Worm (Caenorhabditis elegans) whole organism, L3 larva: ENCODE data around the gene acox-1.5.

Experiments used
- R02D3.7 ChIP-seq: fragments of 150-350 bp; optimal IDR thresholded peaks from 2 replicates; lab custom pipeline; 2014; ENCODE audit warnings: missing biosample characterization, missing genetic modification characterization
- ama-1 ChIP-seq: fragments of 150-350 bp; optimal IDR thresholded peaks from 2 replicates; lab custom pipeline; 2018
- ceh-16 ChIP-seq: sonication (generic microtip); optimal IDR thresholded peaks from 2 replicates; lab custom pipeline; 2017; ENCODE audit warnings: missing biosample characterization, missing genetic modification characterization
- ceh-28 ChIP-seq: fragments of 150-350 bp; optimal IDR thresholded peaks from 2 replicates; lab custom pipeline; 2014; ENCODE audit warnings: missing biosample characterization, missing genetic modification reagents, missing genetic modification characterization
- ceh-82 ChIP-seq: fragments of 150-350 bp; optimal IDR thresholded peaks from 2 replicates; lab custom pipeline; 2014; ENCODE audit warnings: missing biosample characterization, missing genetic modification characterization
- ceh-9 ChIP-seq: sonication (generic microtip); optimal IDR thresholded peaks from 2 replicates; lab custom pipeline; 2018; ENCODE audit warnings: missing biosample characterization, missing genetic modification characterization
- daf-12 ChIP-seq: fragments of 150-350 bp; optimal IDR thresholded peaks from 2 replicates; lab custom pipeline; 2014; ENCODE audit warnings: missing biosample characterization, missing genetic modification reagents, missing genetic modification characterization
- egl-27 ChIP-seq: sonication (generic microtip); optimal IDR thresholded peaks from 4 replicates; lab custom pipeline; 2017; ENCODE audit warnings: missing biosample characterization, missing genetic modification reagents, missing genetic modification characterization
- elt-2 ChIP-seq: sonication (generic microtip); optimal IDR thresholded peaks from 2 replicates; lab custom pipeline; 2016; ENCODE audit warnings: missing genetic modification reagents, mild to moderate bottlenecking, missing genetic modification characterization, missing compliant biosample characterization
- eor-1 ChIP-seq, 2 experiments: fragments of 150-350 bp; optimal IDR thresholded peaks; 2 replicates each; lab custom pipeline; 2014 to 2018; ENCODE audit warnings: missing biosample characterization in 2 of 2, missing genetic modification characterization in 2 of 2
- fkh-10 ChIP-seq: sonication (generic microtip); optimal IDR thresholded peaks from 2 replicates; lab custom pipeline; 2017; ENCODE audit warnings: missing biosample characterization, missing genetic modification reagents, missing genetic modification characterization
- fkh-2 ChIP-seq: fragments of 150-350 bp; optimal IDR thresholded peaks from 2 replicates; lab custom pipeline; 2014; ENCODE audit warnings: missing biosample characterization, missing genetic modification reagents, missing genetic modification characterization
- fos-1 ChIP-seq: fragments of 150-350 bp; optimal IDR thresholded peaks from 2 replicates; lab custom pipeline; 2014; ENCODE audit warnings: missing biosample characterization, missing genetic modification characterization
- hmg-11 ChIP-seq: sonication (generic microtip); optimal IDR thresholded peaks from 2 replicates; lab custom pipeline; 2016; ENCODE audit warnings: missing genetic modification characterization, missing compliant biosample characterization
- jun-1 ChIP-seq: fragments of 150-350 bp; optimal IDR thresholded peaks from 2 replicates; lab custom pipeline; 2014; ENCODE audit warnings: missing biosample characterization, missing genetic modification reagents, missing genetic modification characterization
- lin-15B ChIP-seq: fragments of 150-350 bp; optimal IDR thresholded peaks from 2 replicates; lab custom pipeline; 2014; ENCODE audit warnings: missing biosample characterization, missing genetic modification characterization
- lin-39 ChIP-seq: fragments of 150-350 bp; optimal IDR thresholded peaks from 2 replicates; lab custom pipeline; 2018; ENCODE audit warnings: missing biosample characterization, missing genetic modification reagents, missing genetic modification characterization
- lsy-12 ChIP-seq: sonication (generic microtip); optimal IDR thresholded peaks from 2 replicates; lab custom pipeline; 2016; ENCODE audit warnings: mild to moderate bottlenecking, missing genetic modification characterization, missing compliant biosample characterization
- mml-1 ChIP-seq: fragments of 150-350 bp; sonication (generic microtip); optimal IDR thresholded peaks from 3 replicates; lab custom pipeline; 2014; ENCODE audit warnings: missing biosample characterization, missing genetic modification characterization
- nfya-1 ChIP-seq: sonication (generic microtip); optimal IDR thresholded peaks from 2 replicates; lab custom pipeline; 2017; ENCODE audit warnings: missing genetic modification characterization, mild to moderate bottlenecking, missing compliant biosample characterization, antibody characterized with exemption, moderate library complexity; ENCODE audit not compliant: insufficient read depth
- nhr-12 ChIP-seq: fragments of 150-350 bp; optimal IDR thresholded peaks from 2 replicates; lab custom pipeline; 2014; ENCODE audit warnings: missing biosample characterization, missing genetic modification characterization
- nhr-237 ChIP-seq: fragments of 150-350 bp; optimal IDR thresholded peaks from 2 replicates; lab custom pipeline; 2014; ENCODE audit warnings: missing biosample characterization, missing genetic modification characterization
- nhr-25 ChIP-seq: sonication (generic microtip); optimal IDR thresholded peaks from 2 replicates; lab custom pipeline; 2017; ENCODE audit warnings: missing biosample characterization, missing genetic modification characterization
- nhr-28 ChIP-seq: fragments of 150-350 bp; optimal IDR thresholded peaks from 2 replicates; lab custom pipeline; 2014; ENCODE audit warnings: missing biosample characterization, missing genetic modification characterization
- nhr-43 ChIP-seq: sonication (generic microtip); optimal IDR thresholded peaks from 2 replicates; lab custom pipeline; 2016; ENCODE audit warnings: mild to moderate bottlenecking, missing genetic modification characterization, missing compliant biosample characterization; ENCODE audit not compliant: poor library complexity, severe bottlenecking
- nhr-67 ChIP-seq: fragments of 150-350 bp; optimal IDR thresholded peaks from 2 replicates; lab custom pipeline; 2014; ENCODE audit warnings: missing biosample characterization, missing genetic modification characterization
- nhr-76 ChIP-seq: fragments of 150-350 bp; sonication (generic microtip); optimal IDR thresholded peaks from 5 replicates; lab custom pipeline; 2014; ENCODE audit warnings: missing biosample characterization, missing genetic modification characterization
- nhr-77 ChIP-seq: fragments of 150-350 bp; optimal IDR thresholded peaks from 2 replicates; lab custom pipeline; 2014; ENCODE audit warnings: missing biosample characterization, missing genetic modification characterization
- pha-4 ChIP-seq: fragments of 150-350 bp; optimal IDR thresholded peaks from 2 replicates; lab custom pipeline; 2014; ENCODE audit warnings: missing biosample characterization, missing genetic modification reagents, missing genetic modification characterization
- pqm-1 ChIP-seq: fragments of 150-350 bp; optimal IDR thresholded peaks from 2 replicates; lab custom pipeline; 2017; ENCODE audit warnings: missing biosample characterization, missing genetic modification characterization, inconsistent platforms
- sea-2 ChIP-seq: fragments of 150-350 bp; sonication (generic microtip); optimal IDR thresholded peaks from 4 replicates; lab custom pipeline; 2014; ENCODE audit warnings: missing biosample characterization, missing genetic modification reagents, missing genetic modification characterization
- skn-1 ChIP-seq: fragments of 150-350 bp; optimal IDR thresholded peaks from 2 replicates; lab custom pipeline; 2014; ENCODE audit warnings: missing biosample characterization, missing genetic modification characterization
- snpc-4 ChIP-seq: fragments of 150-350 bp; optimal IDR thresholded peaks from 2 replicates; lab custom pipeline; 2014; ENCODE audit warnings: missing biosample characterization, missing genetic modification characterization
- tbx-2 ChIP-seq: sonication (generic microtip); optimal IDR thresholded peaks from 2 replicates; lab custom pipeline; 2016; ENCODE audit warnings: mild to moderate bottlenecking, missing genetic modification characterization, missing compliant biosample characterization
- unc-39 ChIP-seq: sonication (generic microtip); optimal IDR thresholded peaks from 4 replicates; lab custom pipeline; 2017; ENCODE audit warnings: missing biosample characterization, missing genetic modification characterization
- unc-62 ChIP-seq: fragments of 150-350 bp; sonication (generic microtip); optimal IDR thresholded peaks from 4 replicates; lab custom pipeline; 2014; ENCODE audit warnings: missing biosample characterization, missing genetic modification reagents, missing genetic modification characterization
- zag-1 ChIP-seq: fragments of 150-350 bp; optimal IDR thresholded peaks from 2 replicates; lab custom pipeline; 2014; ENCODE audit warnings: missing biosample characterization, missing genetic modification characterization

acox-1.5 gene

DNA sequence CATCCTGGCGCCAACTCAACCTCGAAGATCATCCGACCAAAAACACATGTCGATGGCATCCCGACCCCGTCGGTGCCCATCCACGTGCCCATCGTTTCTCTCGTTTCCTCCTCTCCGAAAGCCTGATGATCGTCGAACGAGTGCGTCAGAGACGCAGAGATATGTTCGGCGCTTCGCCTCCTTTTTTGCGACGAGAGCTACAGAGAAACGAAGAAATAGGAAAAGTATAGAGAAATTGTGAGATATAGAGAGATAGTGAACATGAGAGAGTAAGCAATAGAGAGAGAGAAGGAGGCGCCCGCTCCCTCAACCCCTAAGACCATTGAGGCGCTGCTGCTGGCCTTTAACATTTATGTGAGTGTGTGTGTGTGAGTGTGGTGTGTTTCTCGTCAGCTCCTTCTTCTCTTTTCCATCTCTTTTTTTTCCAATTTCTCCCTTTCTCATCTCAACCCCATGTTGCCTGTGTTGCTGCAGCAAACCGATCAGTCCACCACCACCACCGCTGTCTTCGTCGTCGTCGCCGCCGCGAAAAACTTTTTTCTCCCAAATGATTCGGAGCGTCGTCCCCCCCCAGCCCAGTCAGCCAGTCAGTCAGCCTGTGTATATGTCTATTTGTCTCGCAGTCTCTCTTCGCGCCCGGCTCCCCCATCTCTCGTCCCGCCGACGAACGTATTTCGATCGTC lies 27.2 kb upstream of the acox-1.5 start, which contains the start of gene hlh-11 (continued):
- no peak for TF ChIP-seq ceh-9 (tag; lab: Kevin White, UChicago)
- no peak for TF ChIP-seq nhr-28 (tag; lab: Kevin White, UChicago)
- peak; percentile 80 for TF ChIP-seq jun-1 (tag; lab: Kevin White, UChicago)
- TF ChIP-seq eor-1 (tag; optimal IDR thresholded peaks at IDR 0.05; lab: Kevin White, UChicago), result no peak
- peak; percentile 93 for TF ChIP-seq lin-39 (tag; lab: Kevin White, UChicago)
- no peak for TF ChIP-seq nhr-12
- peak; percentile 72 for TF ChIP-seq lsy-12
- peak; percentile 75 for TF ChIP-seq ceh-82 (tag; lab: Kevin White, UChicago)
- TF ChIP-seq, all 47 proteins: peak for 31

DNA sequence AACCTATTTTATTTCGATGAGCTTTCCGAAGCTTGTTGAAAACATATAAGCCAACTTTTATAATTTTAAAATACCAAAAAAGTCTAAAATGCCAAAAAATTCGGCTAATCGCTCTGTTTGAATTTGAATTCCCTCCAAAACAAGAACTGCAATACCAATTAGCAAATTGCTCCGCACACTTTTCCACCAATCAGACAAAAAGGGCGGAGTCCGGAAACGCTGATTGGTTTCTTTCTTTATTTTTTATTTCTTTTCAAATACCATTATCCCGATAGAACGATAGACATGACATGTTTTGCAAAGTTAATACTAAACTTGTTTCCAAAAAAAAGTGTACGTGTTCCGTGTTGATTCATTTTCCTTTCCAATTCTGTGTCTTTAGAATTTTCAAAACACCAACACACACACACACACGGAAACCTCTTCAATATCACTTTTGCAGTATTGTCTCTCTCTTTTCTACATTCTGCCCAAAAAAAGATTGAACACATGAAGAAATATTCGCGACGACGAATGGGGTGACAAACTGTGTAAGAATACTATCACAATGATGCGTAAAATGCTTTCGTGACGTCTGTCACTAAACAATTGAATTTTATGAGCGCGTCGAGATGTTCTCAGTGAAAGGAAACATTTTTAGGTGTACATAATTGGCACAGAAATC lies 25.7 kb upstream of the acox-1.5 start:
- TF ChIP-seq unc-62 (no peak), nhr-67 (tag; lab: Kevin White, UChicago) (no peak), hmg-11 (tag; lab: Kevin White, UChicago) (peak; percentile 13), nhr-77 (tag; lab: Kevin White, UChicago) (no peak), nhr-237 (tag; lab: Kevin White, UChicago) (no peak), lsy-12 (no peak), skn-1 (tag; lab: Kevin White, UChicago) (no peak), R02D3.7 (tag; lab: Kevin White, UChicago) (no peak), pqm-1 (tag; lab: Kevin White, UChicago) (no peak), nhr-12 (no peak), ceh-16 (no peak), nfya-1 (tag; lab: Kevin White, UChicago) (peak; percentile 91), jun-1 (tag; lab: Kevin White, UChicago) (no peak), nhr-25 (tag; lab: Kevin White, UChicago) (peak; percentile 78), ama-1 (lab: Kevin White, UChicago) (no peak), tbx-2 (tag; lab: Kevin White, UChicago) (no peak), egl-27 (tag; lab: Kevin White, UChicago) (no peak), nhr-28 (tag; lab: Kevin White, UChicago) (no peak), lin-15B (no peak), pha-4 (no peak), daf-12 (tag; lab: Kevin White, UChicago) (no peak), mml-1 (tag; lab: Kevin White, UChicago) (no peak), sea-2 (GFP tag; lab: Kevin White, UChicago) (no peak), elt-2 (tag; lab: Kevin White, UChicago) (peak; percentile 1)
- TF ChIP-seq, all 47 proteins: peak for 4

DNA sequence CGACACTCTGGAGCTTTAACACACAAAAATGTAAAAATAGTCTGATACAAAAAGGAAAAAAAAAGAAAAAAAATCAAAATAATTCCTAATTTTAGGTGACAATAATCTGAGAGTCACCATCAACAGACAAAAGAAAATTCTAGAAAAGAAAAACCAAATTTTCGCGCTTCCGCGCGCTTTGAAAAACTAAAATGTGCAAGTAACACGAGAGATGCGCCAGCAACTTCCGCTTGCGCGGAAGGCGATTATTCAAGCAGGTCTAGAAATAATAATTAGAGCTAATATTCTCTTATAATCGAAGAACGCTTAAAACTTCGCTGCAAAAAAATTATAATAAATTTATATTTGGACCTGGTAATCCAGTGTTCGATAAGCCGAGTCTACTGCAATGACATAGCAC lies 24.9 kb upstream of the acox-1.5 start:
- TF ChIP-seq hmg-11 (tag; lab: Kevin White, UChicago), result no peak
- no peak for TF ChIP-seq lin-15B
- TF ChIP-seq snpc-4 (tag; lab: Kevin White, UChicago), result no peak
- TF ChIP-seq fos-1 (tag; lab: Kevin White, UChicago), result no peak
- no peak for TF ChIP-seq nhr-237 (tag; lab: Kevin White, UChicago)
- no peak for TF ChIP-seq jun-1 (tag; lab: Kevin White, UChicago)
- no peak for TF ChIP-seq daf-12 (tag; lab: Kevin White, UChicago)
- no peak for TF ChIP-seq fkh-2 (tag; lab: Kevin White, UChicago)
- TF ChIP-seq nhr-43 (tag; lab: Kevin White, UChicago), result no peak
- TF ChIP-seq nhr-67 (tag; lab: Kevin White, UChicago), result no peak
- no peak for TF ChIP-seq ceh-82 (tag; lab: Kevin White, UChicago)
- TF ChIP-seq ceh-28 (tag; lab: Kevin White, UChicago), result no peak
- TF ChIP-seq fkh-10 (GFP tag; lab: Kevin White, UChicago), result no peak
- TF ChIP-seq unc-39 (tag; lab: Kevin White, UChicago), result no peak
- TF ChIP-seq nhr-76 (tag; lab: Kevin White, UChicago), result no peak
- TF ChIP-seq ceh-16, result no peak
- no peak for TF ChIP-seq zag-1 (tag; lab: Kevin White, UChicago)
- no peak for TF ChIP-seq lin-39 (tag; lab: Kevin White, UChicago)
